Worm (Caenorhabditis elegans) whole organism, L2 larva: ENCODE measurements around the gene ncs-3.

Experiments used
- C34F6.9 ChIP-seq: fragments of 150-350 bp; optimal IDR thresholded peaks from 2 replicates; lab custom pipeline; 2014; ENCODE audit warnings: missing biosample characterization, missing genetic modification characterization
- F13H6.1 ChIP-seq: sonication (generic microtip); optimal IDR thresholded peaks from 2 replicates; lab custom pipeline; 2016; ENCODE audit warnings: missing genetic modification characterization, missing compliant biosample characterization
- ZK546.5 ChIP-seq: sonication (generic microtip); optimal IDR thresholded peaks from 2 replicates; lab custom pipeline; 2017; ENCODE audit warnings: missing biosample characterization, missing genetic modification characterization
- ama-1 ChIP-seq: fragments of 150-350 bp; optimal IDR thresholded peaks from 2 replicates; lab custom pipeline; 2018; ENCODE audit warnings: inconsistent platforms
- blmp-1 ChIP-seq: sonication (generic microtip); optimal IDR thresholded peaks from 2 replicates; lab custom pipeline; 2017; ENCODE audit warnings: missing genetic modification characterization, mild to moderate bottlenecking, missing compliant biosample characterization, antibody characterized with exemption, moderate library complexity; ENCODE audit not compliant: insufficient read depth
- egl-27 ChIP-seq: sonication (generic microtip); optimal IDR thresholded peaks from 3 replicates; lab custom pipeline; 2017; ENCODE audit warnings: missing biosample characterization, missing genetic modification reagents, missing genetic modification characterization
- elt-3 ChIP-seq: sonication (generic microtip); optimal IDR thresholded peaks from 2 replicates; lab custom pipeline; 2017; ENCODE audit warnings: missing biosample characterization, missing genetic modification characterization
- nhr-10 ChIP-seq: sonication (generic microtip); optimal IDR thresholded peaks from 2 replicates; lab custom pipeline; 2017; ENCODE audit warnings: missing biosample characterization, missing genetic modification characterization
- nhr-237 ChIP-seq: fragments of 150-350 bp; optimal IDR thresholded peaks from 2 replicates; lab custom pipeline; 2014; ENCODE audit warnings: missing biosample characterization, missing genetic modification characterization
- sma-3 ChIP-seq: sonication (generic microtip); optimal IDR thresholded peaks from 2 replicates; lab custom pipeline; 2016; ENCODE audit warnings: missing genetic modification reagents, missing genetic modification characterization, missing compliant biosample characterization
- unc-39 ChIP-seq: fragments of 150-350 bp; optimal IDR thresholded peaks from 2 replicates; lab custom pipeline; 2014; ENCODE audit warnings: missing biosample characterization, missing genetic modification characterization
- unc-55 ChIP-seq: fragments of 150-350 bp; sonication (generic microtip); optimal IDR thresholded peaks from 3 replicates; lab custom pipeline; 2014; ENCODE audit warnings: missing biosample characterization, missing genetic modification reagents, missing genetic modification characterization
- ztf-11 ChIP-seq: sonication (generic microtip); optimal IDR thresholded peaks from 2 replicates; lab custom pipeline; 2017; ENCODE audit warnings: missing biosample characterization, missing genetic modification characterization

ce11 chrX:1044327-1044726 is 9.6 kb upstream of the ncs-3 start:
- TF ChIP-seq nhr-237 (no peak), C34F6.9 (tag; lab: Kevin White, UChicago) (no peak), unc-55 (no peak), F13H6.1 (tag; lab: Kevin White, UChicago) (no peak), ama-1 (lab: Kevin White, UChicago) (no peak), egl-27 (tag; lab: Kevin White, UChicago) (no peak), blmp-1 (no peak), elt-3 (tag; lab: Kevin White, UChicago) (no peak), unc-39 (tag; lab: Kevin White, UChicago) (no peak), ZK546.5 (tag; lab: Kevin White, UChicago) (no peak), sma-3 (GFP tag; lab: Kevin White, UChicago) (no peak), nhr-10 (tag; lab: Kevin White, UChicago) (no peak), ztf-11 (no peak)
